Worm (Caenorhabditis elegans) whole organism, L1 larva: ENCODE results near the gene str-102.

Experiments used
- elt-3 ChIP-seq, 6 experiments: fragments of 150-350 bp in 1 of 6; sonication (generic microtip); optimal IDR thresholded peaks; 2 replicates each; lab custom pipeline; 2017 to 2018; ENCODE audit warnings: missing biosample characterization in 6 of 6, missing genetic modification characterization in 6 of 6, inconsistent platforms in 1 of 6
- nhr-28 ChIP-seq: fragments of 150-350 bp; optimal IDR thresholded peaks from 2 replicates; lab custom pipeline; 2014; ENCODE audit warnings: missing biosample characterization, missing genetic modification characterization

DNA sequence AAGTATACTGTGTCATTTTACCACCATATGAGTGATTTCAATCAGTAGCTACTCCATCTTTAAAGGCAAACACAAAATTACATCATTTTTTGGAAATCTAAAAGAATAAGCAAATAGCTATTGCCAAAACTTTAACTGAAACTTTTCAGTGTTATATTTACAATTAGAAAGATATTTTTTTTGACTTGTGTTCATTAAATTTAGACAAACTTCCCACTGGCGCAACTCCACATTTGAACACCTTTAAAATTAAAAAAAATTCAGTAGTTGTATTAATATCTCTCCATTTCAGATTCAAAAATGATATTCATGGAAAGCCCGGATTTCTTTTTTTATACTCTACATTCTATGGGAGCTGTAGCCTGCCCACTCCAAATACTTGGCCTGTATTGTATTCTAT, 29.0 kb downstream of the str-102 start, which contains the start of gene srh-264:
- no peak for TF ChIP-seq nhr-28 (tag; lab: Kevin White, UChicago)
- no peak for TF ChIP-seq elt-3 (tag; optimal IDR thresholded peaks at IDR 0.05; lab: Kevin White, UChicago)
